Fruit fly (Drosophila melanogaster): ENCODE results near the gene Tdg.

Tdg gene

DNA sequence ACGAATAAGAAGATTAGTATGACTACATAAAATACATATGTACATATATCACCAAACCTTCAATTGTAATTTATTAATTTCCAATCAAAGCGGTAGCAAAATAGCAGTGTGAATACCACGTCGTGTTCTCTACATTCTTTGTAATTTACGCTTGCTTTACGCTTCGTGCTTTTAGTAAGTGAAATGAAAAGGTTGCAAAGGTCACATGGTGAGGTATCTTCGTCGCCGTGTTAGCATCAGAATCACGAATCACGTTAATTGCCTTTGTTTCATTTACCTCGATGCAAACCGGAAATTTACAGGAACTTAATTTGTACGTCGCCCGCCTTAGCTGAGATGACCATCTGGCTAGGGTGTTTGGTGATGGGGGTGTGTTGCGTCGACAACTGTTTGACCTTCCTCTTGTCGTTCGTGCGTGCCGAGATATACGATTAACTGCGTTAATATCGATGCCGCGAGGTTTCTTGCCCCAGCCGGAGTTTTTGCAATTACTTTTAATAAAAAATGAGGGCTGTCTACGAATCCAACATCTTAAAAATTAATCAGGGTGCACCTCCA is 66.8 kb downstream of the Tdg start:
- TF ChIP-seq psq (optimal IDR thresholded peaks at IDR 0.05): no peak

DNA sequence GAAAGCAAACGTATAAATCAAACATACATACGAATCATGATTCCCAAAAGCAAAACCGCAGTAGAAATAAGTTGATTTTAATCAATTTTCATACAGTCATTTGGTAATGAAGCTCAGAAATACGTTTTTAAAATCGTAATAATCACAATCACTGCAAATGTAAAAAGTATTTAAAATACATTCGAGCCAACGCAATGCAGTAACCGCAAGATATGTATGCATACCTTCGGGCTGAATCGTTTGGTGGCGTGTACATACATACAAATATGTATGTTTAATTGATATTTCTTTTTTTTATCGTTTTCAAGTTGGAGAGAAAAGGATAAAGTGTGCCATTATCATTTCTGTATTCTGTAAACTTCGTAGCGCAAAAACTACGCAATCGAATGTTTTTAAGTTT is 67.5 kb downstream of the Tdg start:
- TF ChIP-seq EcR (GFP tag; optimal IDR thresholded peaks at IDR 0.05) (no peak), Dll (optimal IDR thresholded peaks at IDR 0.05) (no peak), psq (optimal IDR thresholded peaks at IDR 0.05) (no peak), CG8478 (optimal IDR thresholded peaks at IDR 0.05) (no peak), pan (optimal IDR thresholded peaks at IDR 0.05) (no peak), usp (GFP tag; optimal IDR thresholded peaks at IDR 0.05) (no peak)

DNA sequence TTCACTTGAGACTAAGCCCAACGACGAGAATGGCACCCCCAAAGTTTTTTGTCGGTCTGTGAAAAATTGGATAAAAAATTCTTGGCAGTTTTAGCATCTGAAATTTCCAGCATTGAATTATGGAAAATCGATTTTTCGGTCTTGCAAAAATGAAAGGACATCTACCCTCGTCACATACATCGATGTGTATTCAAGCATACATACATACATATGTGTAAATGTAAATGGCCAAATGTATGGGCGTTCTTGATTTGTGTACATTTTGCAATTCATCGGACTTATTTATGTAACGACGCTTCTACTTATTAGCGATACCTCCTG is 68.1 kb downstream of the Tdg start:
- TF ChIP-seq usp (GFP tag; optimal IDR thresholded peaks at IDR 0.05) (no peak), Dll (optimal IDR thresholded peaks at IDR 0.05) (no peak), EcR (GFP tag; optimal IDR thresholded peaks at IDR 0.05) (no peak), pan (optimal IDR thresholded peaks at IDR 0.05) (no peak), CG8478 (optimal IDR thresholded peaks at IDR 0.05) (no peak), psq (optimal IDR thresholded peaks at IDR 0.05) (no peak)

DNA sequence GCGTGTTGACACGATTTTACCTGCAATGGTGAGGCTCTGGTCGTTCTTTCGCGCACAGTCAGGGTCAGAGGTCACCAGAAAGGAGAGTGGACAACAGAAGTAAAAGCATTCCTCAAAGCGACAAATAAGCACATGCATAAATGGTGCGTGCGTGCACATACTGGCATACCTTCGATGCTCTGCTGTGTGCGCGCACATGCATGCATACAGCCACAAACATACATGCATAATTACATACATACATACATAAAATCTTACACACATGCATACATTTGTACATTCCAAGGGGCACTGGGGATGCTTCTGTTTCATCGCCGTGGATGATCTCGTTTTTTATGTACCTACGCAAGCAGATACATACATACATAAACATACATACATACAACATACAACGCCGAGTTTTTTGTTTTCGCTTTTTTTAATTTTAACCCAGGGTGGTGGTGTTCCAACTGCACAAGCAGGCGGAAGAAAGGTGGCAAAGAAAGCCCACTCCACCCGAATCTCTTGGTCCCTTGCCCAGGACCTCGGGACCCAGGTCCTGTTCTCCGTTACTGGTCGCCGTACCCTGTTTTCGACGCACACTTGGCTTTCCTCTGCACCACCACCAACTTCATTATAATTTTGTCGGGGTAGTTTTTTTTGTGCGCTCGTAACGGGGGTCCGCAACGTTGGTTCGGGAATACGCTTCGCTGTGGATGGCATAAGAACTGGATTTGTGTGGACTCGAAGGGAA is 68.7 kb downstream of the Tdg start, which contains the start of gene Asator:
TSS of gene Asator (minus strand) at position 167 of the 733 bp plus-strand sequence.
- no peak for TF ChIP-seq Dll (optimal IDR thresholded peaks at IDR 0.05)
